Worm (Caenorhabditis elegans) whole organism, L3 larva: ENCODE data around the gene srw-63.

ENCODE experiments used
- R02D3.7 ChIP-seq: fragments of 150-350 bp; optimal IDR thresholded peaks from 2 replicates; lab custom pipeline; 2014; ENCODE audit warnings: missing biosample characterization, missing genetic modification characterization
- ama-1 ChIP-seq: fragments of 150-350 bp; optimal IDR thresholded peaks from 2 replicates; lab custom pipeline; 2018
- ceh-16 ChIP-seq: sonication (generic microtip); optimal IDR thresholded peaks from 2 replicates; lab custom pipeline; 2017; ENCODE audit warnings: missing biosample characterization, missing genetic modification characterization
- ceh-28 ChIP-seq: fragments of 150-350 bp; optimal IDR thresholded peaks from 2 replicates; lab custom pipeline; 2014; ENCODE audit warnings: missing biosample characterization, missing genetic modification reagents, missing genetic modification characterization
- ceh-82 ChIP-seq: fragments of 150-350 bp; optimal IDR thresholded peaks from 2 replicates; lab custom pipeline; 2014; ENCODE audit warnings: missing biosample characterization, missing genetic modification characterization
- egl-5 ChIP-seq: fragments of 150-350 bp; optimal IDR thresholded peaks from 2 replicates; lab custom pipeline; 2017; ENCODE audit warnings: missing biosample characterization, missing genetic modification reagents, missing genetic modification characterization, inconsistent platforms
- elt-1 ChIP-seq: fragments of 150-350 bp; optimal IDR thresholded peaks from 2 replicates; lab custom pipeline; 2014; ENCODE audit warnings: missing biosample characterization, missing genetic modification characterization
- elt-2 ChIP-seq: sonication (generic microtip); optimal IDR thresholded peaks from 2 replicates; lab custom pipeline; 2016; ENCODE audit warnings: missing genetic modification reagents, mild to moderate bottlenecking, missing genetic modification characterization, missing compliant biosample characterization
- elt-3 ChIP-seq, 3 experiments: fragments of 150-350 bp in 1 of 3; sonication (generic microtip) in 2 of 3; optimal IDR thresholded peaks; 2 replicates in 2 of 3; 4 replicates in 1 of 3; lab custom pipeline; 2014 to 2017; ENCODE audit warnings: missing biosample characterization in 3 of 3, missing genetic modification characterization in 3 of 3
- eor-1 ChIP-seq, 2 experiments: fragments of 150-350 bp; optimal IDR thresholded peaks; 2 replicates each; lab custom pipeline; 2014 to 2018; ENCODE audit warnings: missing biosample characterization in 2 of 2, missing genetic modification characterization in 2 of 2
- fkh-10 ChIP-seq: sonication (generic microtip); optimal IDR thresholded peaks from 2 replicates; lab custom pipeline; 2017; ENCODE audit warnings: missing biosample characterization, missing genetic modification reagents, missing genetic modification characterization
- fos-1 ChIP-seq: fragments of 150-350 bp; optimal IDR thresholded peaks from 2 replicates; lab custom pipeline; 2014; ENCODE audit warnings: missing biosample characterization, missing genetic modification characterization
- hmg-11 ChIP-seq: sonication (generic microtip); optimal IDR thresholded peaks from 2 replicates; lab custom pipeline; 2016; ENCODE audit warnings: missing genetic modification characterization, missing compliant biosample characterization
- jun-1 ChIP-seq: fragments of 150-350 bp; optimal IDR thresholded peaks from 2 replicates; lab custom pipeline; 2014; ENCODE audit warnings: missing biosample characterization, missing genetic modification reagents, missing genetic modification characterization
- lin-15B ChIP-seq: fragments of 150-350 bp; optimal IDR thresholded peaks from 2 replicates; lab custom pipeline; 2014; ENCODE audit warnings: missing biosample characterization, missing genetic modification characterization
- lin-39 ChIP-seq: fragments of 150-350 bp; optimal IDR thresholded peaks from 2 replicates; lab custom pipeline; 2018; ENCODE audit warnings: missing biosample characterization, missing genetic modification reagents, missing genetic modification characterization
- lsy-12 ChIP-seq: sonication (generic microtip); optimal IDR thresholded peaks from 2 replicates; lab custom pipeline; 2016; ENCODE audit warnings: mild to moderate bottlenecking, missing genetic modification characterization, missing compliant biosample characterization
- mml-1 ChIP-seq: fragments of 150-350 bp; sonication (generic microtip); optimal IDR thresholded peaks from 3 replicates; lab custom pipeline; 2014; ENCODE audit warnings: missing biosample characterization, missing genetic modification characterization
- nhr-12 ChIP-seq: fragments of 150-350 bp; optimal IDR thresholded peaks from 2 replicates; lab custom pipeline; 2014; ENCODE audit warnings: missing biosample characterization, missing genetic modification characterization
- nhr-25 ChIP-seq: sonication (generic microtip); optimal IDR thresholded peaks from 2 replicates; lab custom pipeline; 2017; ENCODE audit warnings: missing biosample characterization, missing genetic modification characterization
- nhr-43 ChIP-seq: sonication (generic microtip); optimal IDR thresholded peaks from 2 replicates; lab custom pipeline; 2016; ENCODE audit warnings: mild to moderate bottlenecking, missing genetic modification characterization, missing compliant biosample characterization; ENCODE audit not compliant: poor library complexity, severe bottlenecking
- nhr-67 ChIP-seq: fragments of 150-350 bp; optimal IDR thresholded peaks from 2 replicates; lab custom pipeline; 2014; ENCODE audit warnings: missing biosample characterization, missing genetic modification characterization
- nhr-76 ChIP-seq: fragments of 150-350 bp; sonication (generic microtip); optimal IDR thresholded peaks from 5 replicates; lab custom pipeline; 2014; ENCODE audit warnings: missing biosample characterization, missing genetic modification characterization
- nhr-77 ChIP-seq: fragments of 150-350 bp; optimal IDR thresholded peaks from 2 replicates; lab custom pipeline; 2014; ENCODE audit warnings: missing biosample characterization, missing genetic modification characterization
- pha-4 ChIP-seq: fragments of 150-350 bp; optimal IDR thresholded peaks from 2 replicates; lab custom pipeline; 2014; ENCODE audit warnings: missing biosample characterization, missing genetic modification reagents, missing genetic modification characterization
- pqm-1 ChIP-seq: fragments of 150-350 bp; optimal IDR thresholded peaks from 2 replicates; lab custom pipeline; 2017; ENCODE audit warnings: missing biosample characterization, missing genetic modification characterization, inconsistent platforms
- sea-2 ChIP-seq: fragments of 150-350 bp; sonication (generic microtip); optimal IDR thresholded peaks from 4 replicates; lab custom pipeline; 2014; ENCODE audit warnings: missing biosample characterization, missing genetic modification reagents, missing genetic modification characterization
- skn-1 ChIP-seq: fragments of 150-350 bp; optimal IDR thresholded peaks from 2 replicates; lab custom pipeline; 2014; ENCODE audit warnings: missing biosample characterization, missing genetic modification characterization
- tbx-2 ChIP-seq: sonication (generic microtip); optimal IDR thresholded peaks from 2 replicates; lab custom pipeline; 2016; ENCODE audit warnings: mild to moderate bottlenecking, missing genetic modification characterization, missing compliant biosample characterization
- unc-62 ChIP-seq: fragments of 150-350 bp; sonication (generic microtip); optimal IDR thresholded peaks from 4 replicates; lab custom pipeline; 2014; ENCODE audit warnings: missing biosample characterization, missing genetic modification reagents, missing genetic modification characterization
- zag-1 ChIP-seq: fragments of 150-350 bp; optimal IDR thresholded peaks from 2 replicates; lab custom pipeline; 2014; ENCODE audit warnings: missing biosample characterization, missing genetic modification characterization
- ztf-11 ChIP-seq: fragments of 150-350 bp; optimal IDR thresholded peaks from 2 replicates; lab custom pipeline; 2014; ENCODE audit warnings: missing biosample characterization, missing genetic modification characterization
- ztf-4 ChIP-seq: fragments of 150-350 bp; optimal IDR thresholded peaks from 2 replicates; lab custom pipeline; 2014; ENCODE audit warnings: missing biosample characterization, missing genetic modification characterization

The srw-63 gene

DNA sequence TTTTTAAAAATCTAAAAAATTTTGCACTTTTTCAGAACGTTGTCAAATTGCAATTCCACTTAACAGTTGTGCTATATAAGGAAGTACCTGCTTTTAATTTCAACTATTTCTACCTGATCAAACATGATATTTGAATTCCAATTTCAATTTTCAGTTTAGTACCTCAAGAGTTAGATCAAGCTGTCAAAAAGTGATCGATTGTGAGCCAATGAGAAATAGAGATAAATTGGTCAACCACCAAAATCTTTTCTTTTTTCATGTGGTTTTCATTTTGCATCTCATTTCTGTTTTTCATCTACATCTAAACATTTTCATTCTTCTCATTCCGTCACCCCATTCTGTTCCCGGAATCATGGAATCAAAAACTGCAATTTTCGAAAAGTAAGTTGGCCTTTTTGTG, 27.0 kb downstream of the srw-63 start, which contains the start of gene egl-23:
TSS of gene egl-23 (plus strand) at position 301 of the 400 bp plus-strand sequence.
- TF ChIP-seq skn-1 (no peak), eor-1 (tag; optimal IDR thresholded peaks at IDR 0.05; lab: Kevin White, UChicago) (no peak), ztf-4 (tag; lab: Kevin White, UChicago) (no peak), sea-2 (GFP tag; lab: Kevin White, UChicago) (no peak), ama-1 (lab: Kevin White, UChicago) (no peak), elt-1 (tag; lab: Kevin White, UChicago) (no peak), elt-3 (tag; optimal IDR thresholded peaks at IDR 0.05; lab: Kevin White, UChicago) (no peak), elt-2 (tag; lab: Kevin White, UChicago) (no peak), lin-15B (tag; lab: Kevin White, UChicago) (no peak), mml-1 (tag; lab: Kevin White, UChicago) (no peak), pqm-1 (tag; lab: Kevin White, UChicago) (no peak), nhr-43 (tag; lab: Kevin White, UChicago) (no peak), lsy-12 (tag; lab: Kevin White, UChicago) (no peak), ceh-28 (tag; lab: Kevin White, UChicago) (no peak), zag-1 (tag; lab: Kevin White, UChicago) (no peak), fos-1 (tag; lab: Kevin White, UChicago) (no peak)

DNA sequence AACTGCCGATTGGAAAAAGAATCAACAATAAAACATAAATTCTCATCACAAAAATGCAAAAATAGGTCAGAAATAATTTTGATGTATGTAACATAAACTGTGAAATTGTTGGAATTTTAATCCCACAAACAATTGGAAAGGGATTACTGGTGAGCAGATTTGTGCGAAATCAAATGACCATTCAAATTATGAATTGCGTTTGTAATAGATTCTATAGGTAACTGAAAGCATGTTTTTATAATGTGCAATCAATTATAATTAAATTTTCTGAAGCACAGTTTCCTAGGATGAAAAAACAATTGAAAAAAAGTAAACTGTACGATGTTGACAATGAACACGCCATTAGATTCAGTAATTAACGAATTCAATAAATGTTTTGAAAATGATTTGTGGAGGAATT, 30.0 kb downstream of the srw-63 start, which contains the start of gene tor-1:
TSS of gene tor-1 (minus strand) at position 101 of the 400 bp plus-strand sequence.
- TF ChIP-seq elt-3 (tag; optimal IDR thresholded peaks at IDR 0.05; lab: Kevin White, UChicago) (no peak), R02D3.7 (tag; lab: Kevin White, UChicago) (no peak), ama-1 (lab: Kevin White, UChicago) (no peak), elt-2 (tag; lab: Kevin White, UChicago) (no peak), nhr-25 (tag; lab: Kevin White, UChicago) (no peak), nhr-43 (tag; lab: Kevin White, UChicago) (no peak), fos-1 (tag; lab: Kevin White, UChicago) (no peak), ceh-28 (tag; lab: Kevin White, UChicago) (no peak), ceh-16 (tag; lab: Kevin White, UChicago) (no peak), nhr-77 (tag; lab: Kevin White, UChicago) (no peak), ceh-82 (tag; lab: Kevin White, UChicago) (no peak), lin-39 (no peak), fkh-10 (GFP tag; lab: Kevin White, UChicago) (no peak), mml-1 (tag; lab: Kevin White, UChicago) (no peak), nhr-76 (tag; lab: Kevin White, UChicago) (no peak), ztf-11 (tag; lab: Kevin White, UChicago) (no peak), nhr-12 (no peak)

DNA sequence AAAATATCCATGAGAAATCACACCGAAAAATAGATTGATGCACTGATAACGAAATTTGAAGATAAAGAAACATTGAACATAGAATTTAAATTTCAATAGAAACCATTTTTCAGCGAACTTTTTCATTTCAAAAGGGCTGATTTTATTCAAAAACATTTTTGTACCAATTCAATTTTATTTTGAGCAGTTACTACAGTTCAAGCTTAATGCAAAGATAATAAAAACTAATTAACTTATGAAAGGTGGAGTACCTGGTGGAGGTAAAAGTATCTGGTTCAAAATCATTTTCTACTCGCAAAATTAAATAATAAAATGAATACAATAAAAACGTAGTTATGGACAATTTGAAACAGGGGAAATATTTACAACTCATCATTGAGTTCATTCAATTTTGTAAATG, 31.7 kb downstream of the srw-63 start, which contains the start of gene tor-2:
TSS of gene tor-2 (minus strand) at position 101 of the 400 bp plus-strand sequence.
- TF ChIP-seq nhr-67 (tag; lab: Kevin White, UChicago) (no peak), hmg-11 (no peak), egl-5 (tag; lab: Kevin White, UChicago) (no peak), jun-1 (tag; lab: Kevin White, UChicago) (no peak), ceh-82 (tag; lab: Kevin White, UChicago) (no peak), unc-62 (GFP tag; lab: Kevin White, UChicago) (no peak), pqm-1 (tag; lab: Kevin White, UChicago) (no peak), tbx-2 (tag; lab: Kevin White, UChicago) (no peak)

ce11 chrIV:13982425-13982824, 33.3 kb downstream of the srw-63 start, which contains the start of gene gei-18:
Gene gei-18, minus strand, starts transcription at chrIV:13982525.
- no peak for TF ChIP-seq pha-4 (tag; lab: Kevin White, UChicago)
- no peak for TF ChIP-seq ztf-11 (tag; lab: Kevin White, UChicago)
- TF ChIP-seq, all 47 proteins: peak for 0
